Worm (Caenorhabditis elegans): ENCODE measurements around the gene srv-15.

- TF ChIP-seq W03F9.2 (tag; optimal IDR thresholded peaks at IDR 0.05) (no peak), him-1 (tag; optimal IDR thresholded peaks at IDR 0.05) (no peak), dao-5 (tag; optimal IDR thresholded peaks at IDR 0.05) (no peak)
Observed at ce11 chrIV:15930694-15931093, 24.3 kb downstream of the srv-15 start.

Data from whole organism, L4/young adult.